Fruit fly (Drosophila melanogaster) whole organism, embryonic: ENCODE results near the gene Ccz1.
A peak's percentile ranks its signal among the peaks of the same experiment; 100 is the strongest.

Experiments used
- B-H2 ChIP-seq: fragments of 200-800 bp; sonication (Bioruptor generic); optimal IDR thresholded peaks from 2 replicates; lab custom pipeline; 2018; ENCODE audit warnings: missing biosample characterization, mild to moderate bottlenecking, missing genetic modification characterization
- BEAF-32 ChIP-seq: fragments of 200-800 bp; sonication (Bioruptor generic); optimal IDR thresholded peaks from 3 replicates; lab custom pipeline; 2017; ENCODE audit warnings: missing biosample characterization, missing genetic modification characterization, mild to moderate bottlenecking, moderate library complexity, missing genetic modification reagents
- Bdp1 ChIP-seq: fragments of 200-800 bp; sonication (Bioruptor generic); optimal IDR thresholded peaks from 3 replicates; lab custom pipeline; 2016; ENCODE audit warnings: missing biosample characterization, missing genetic modification characterization
- Blimp-1 ChIP-seq: fragments of 200-800 bp; sonication (Bioruptor generic); optimal IDR thresholded peaks from 3 replicates; lab custom pipeline; 2018; ENCODE audit warnings: missing biosample characterization, missing genetic modification characterization, mild to moderate bottlenecking, moderate library complexity, missing genetic modification reagents
- CG1024 ChIP-seq: fragments of 200-800 bp; sonication (Bioruptor generic); IDR thresholded peaks from 2 replicates; pipeline ENCODE4 v1.3.6; 2022; ENCODE audit warnings: missing biosample characterization, missing genetic modification characterization
- CG10654 ChIP-seq: fragments of 200-800 bp; sonication (Bioruptor generic); optimal IDR thresholded peaks from 2 replicates; lab custom pipeline; 2016; ENCODE audit warnings: missing biosample characterization, missing genetic modification characterization
- CG11560 ChIP-seq: fragments of 200-800 bp; sonication (Bioruptor generic); IDR thresholded peaks from 3 replicates; pipeline ENCODE4 v1.3.6; 2022; ENCODE audit warnings: missing biosample characterization, missing genetic modification characterization
- CG12391 ChIP-seq: fragments of 200-800 bp; sonication (Bioruptor generic); optimal IDR thresholded peaks from 3 replicates; lab custom pipeline; 2018; ENCODE audit warnings: missing biosample characterization, mild to moderate bottlenecking, missing genetic modification characterization, moderate library complexity
- CG13424 ChIP-seq: fragments of 200-800 bp; sonication (Bioruptor generic); optimal IDR thresholded peaks from 2 replicates; lab custom pipeline; 2019; ENCODE audit warnings: missing biosample characterization, mild to moderate bottlenecking, missing genetic modification characterization, moderate library complexity
- CG17186 ChIP-seq: fragments of 200-800 bp; sonication (Bioruptor generic); optimal IDR thresholded peaks from 3 replicates; lab custom pipeline; 2017; ENCODE audit warnings: missing biosample characterization, missing genetic modification reagents, missing genetic modification characterization
- CG17359 ChIP-seq: fragments of 200-800 bp; sonication (Bioruptor generic); optimal IDR thresholded peaks from 3 replicates; lab custom pipeline; 2018; ENCODE audit warnings: missing biosample characterization, mild to moderate bottlenecking, missing genetic modification characterization, moderate library complexity
- CG2116 ChIP-seq: fragments of 200-800 bp; sonication (Bioruptor generic); optimal IDR thresholded peaks from 3 replicates; lab custom pipeline; 2018; ENCODE audit warnings: missing biosample characterization, mild to moderate bottlenecking, missing genetic modification characterization
- CG33557 ChIP-seq: fragments of 200-800 bp; sonication (Bioruptor generic); optimal IDR thresholded peaks from 2 replicates; lab custom pipeline; 2019; ENCODE audit warnings: missing biosample characterization, mild to moderate bottlenecking, missing genetic modification characterization, moderate library complexity
- CG4360 ChIP-seq: fragments of 200-800 bp; sonication (Bioruptor generic); IDR thresholded peaks from 2 replicates; pipeline ENCODE4 v1.3.6; 2022; ENCODE audit warnings: missing biosample characterization, missing genetic modification characterization
- CG4820 ChIP-seq: fragments of 200-800 bp; sonication (Bioruptor generic); optimal IDR thresholded peaks from 3 replicates; lab custom pipeline; 2016; ENCODE audit warnings: missing biosample characterization, missing genetic modification characterization
- CG6254 ChIP-seq: fragments of 200-800 bp; sonication (Bioruptor generic); optimal IDR thresholded peaks from 3 replicates; lab custom pipeline; 2017; ENCODE audit warnings: mild to moderate bottlenecking, missing biosample characterization, missing genetic modification reagents, missing genetic modification characterization
- CG6813 ChIP-seq: fragments of 200-800 bp; sonication (Bioruptor generic); optimal IDR thresholded peaks from 2 replicates; lab custom pipeline; 2017; ENCODE audit warnings: missing biosample characterization, missing genetic modification characterization, mild to moderate bottlenecking, moderate library complexity, missing genetic modification reagents
- CG8290 ChIP-seq, 3 experiments: fragments of 200-800 bp; sonication (Bioruptor generic); optimal IDR thresholded peaks; 2 replicates each; lab custom pipeline; 2016 to 2019; ENCODE audit warnings: missing biosample characterization in 3 of 3, missing genetic modification characterization in 3 of 3, mild to moderate bottlenecking in 2 of 3, moderate library complexity in 1 of 3
- CG8388 ChIP-seq: fragments of 200-800 bp; sonication (Bioruptor generic); optimal IDR thresholded peaks from 2 replicates; lab custom pipeline; 2019; ENCODE audit warnings: missing biosample characterization, mild to moderate bottlenecking, missing genetic modification characterization, moderate library complexity
- HLH3B ChIP-seq: fragments of 200-800 bp; sonication (Bioruptor generic); IDR thresholded peaks from 2 replicates; pipeline ENCODE4 v1.3.6; 2022; ENCODE audit warnings: missing biosample characterization, missing genetic modification characterization
- NK7.1 ChIP-seq: fragments of 200-800 bp; sonication (Bioruptor generic); optimal IDR thresholded peaks from 3 replicates; lab custom pipeline; 2016; ENCODE audit warnings: missing biosample characterization, missing genetic modification characterization
- Nf-YA ChIP-seq: fragments of 200-800 bp; sonication (Bioruptor generic); IDR thresholded peaks from 2 replicates; pipeline ENCODE4 v1.3.6; 2022; ENCODE audit warnings: missing biosample characterization, missing genetic modification characterization
- NfI ChIP-seq: fragments of 200-800 bp; sonication (Bioruptor generic); optimal IDR thresholded peaks from 3 replicates; lab custom pipeline; 2018; ENCODE audit warnings: missing biosample characterization, mild to moderate bottlenecking, missing genetic modification characterization, moderate library complexity
- Opbp ChIP-seq: fragments of 200-800 bp; sonication (Bioruptor generic); IDR thresholded peaks from 3 replicates; pipeline ENCODE4 v1.3.6; 2022; ENCODE audit warnings: missing biosample characterization, missing genetic modification characterization; ENCODE audit not compliant: partially characterized antibody
- Poxn ChIP-seq: fragments of 200-800 bp; sonication (Bioruptor generic); IDR thresholded peaks from 2 replicates; pipeline ENCODE4 v1.3.6; 2022; ENCODE audit warnings: missing biosample characterization, missing genetic modification characterization
- Ptx1 ChIP-seq: fragments of 200-800 bp; sonication (Bioruptor generic); IDR thresholded peaks from 2 replicates; pipeline ENCODE4 v1.3.6; 2022; ENCODE audit warnings: missing biosample characterization, missing genetic modification characterization
- Side ChIP-seq: fragments of 200-800 bp; sonication (Bioruptor generic); optimal IDR thresholded peaks from 2 replicates; lab custom pipeline; 2016; ENCODE audit warnings: missing biosample characterization, missing genetic modification characterization
- Six4 ChIP-seq: fragments of 200-800 bp; sonication (Bioruptor generic); optimal IDR thresholded peaks from 2 replicates; lab custom pipeline; 2016; ENCODE audit warnings: missing biosample characterization, missing genetic modification characterization
- Sox102F ChIP-seq: fragments of 200-800 bp; sonication (Bioruptor generic); optimal IDR thresholded peaks from 2 replicates; lab custom pipeline; 2018; ENCODE audit warnings: missing biosample characterization, mild to moderate bottlenecking, missing genetic modification characterization, moderate library complexity
- cad ChIP-seq: fragments of >200 bp; optimal IDR thresholded peaks from 2 replicates; lab custom pipeline; 2017; ENCODE audit warnings: missing biosample characterization, missing genetic modification characterization
- cg ChIP-seq: fragments of 200-800 bp; sonication (Bioruptor generic); optimal IDR thresholded peaks from 3 replicates; lab custom pipeline; 2019; ENCODE audit warnings: missing biosample characterization, mild to moderate bottlenecking, missing genetic modification characterization, moderate library complexity
- dpn ChIP-seq, 2 experiments: fragments of 200-800 bp; sonication (Bioruptor generic); optimal IDR thresholded peaks; 3 replicates each; lab custom pipeline; 2016; ENCODE audit warnings: missing biosample characterization in 2 of 2, missing genetic modification characterization in 2 of 2
- eve ChIP-seq, 2 experiments: fragments of >200 bp; optimal IDR thresholded peaks; 2 replicates each; lab custom pipeline; 2017; ENCODE audit warnings: missing biosample characterization in 2 of 2, missing genetic modification characterization in 2 of 2
- ewg ChIP-seq: fragments of 200-800 bp; sonication (Bioruptor generic); optimal IDR thresholded peaks from 3 replicates; lab custom pipeline; 2017; ENCODE audit warnings: mild to moderate bottlenecking, missing biosample characterization, missing genetic modification reagents, missing genetic modification characterization
- fd102C ChIP-seq: fragments of 200-800 bp; sonication (Bioruptor generic); optimal IDR thresholded peaks from 2 replicates; lab custom pipeline; 2018; ENCODE audit warnings: missing biosample characterization, mild to moderate bottlenecking, missing genetic modification characterization, moderate library complexity
- fru ChIP-seq: fragments of >200 bp; optimal IDR thresholded peaks from 2 replicates; lab custom pipeline; 2017
- gcm ChIP-seq: fragments of 200-800 bp; sonication (Bioruptor generic); optimal IDR thresholded peaks from 2 replicates; lab custom pipeline; 2019; ENCODE audit warnings: missing biosample characterization, mild to moderate bottlenecking, missing genetic modification characterization, moderate library complexity
- grau ChIP-seq: fragments of 200-800 bp; optimal IDR thresholded peaks from 3 replicates; lab custom pipeline; 2019; ENCODE audit warnings: missing biosample characterization, mild to moderate bottlenecking, missing genetic modification characterization, moderate library complexity
- hkb ChIP-seq, 2 experiments: fragments of 200-800 bp in 1 of 2; fragments of >200 bp in 1 of 2; sonication (Bioruptor generic) in 1 of 2; IDR thresholded peaks in 1 of 2; optimal IDR thresholded peaks in 1 of 2; 2 replicates each; pipeline versions ENCODE4 v1.3.6 to Lab custom; 2017 to 2022; ENCODE audit warnings: missing biosample characterization in 1 of 2, missing genetic modification characterization in 1 of 2
- ind ChIP-seq: fragments of 200-800 bp; sonication (Bioruptor generic); optimal IDR thresholded peaks from 3 replicates; lab custom pipeline; 2016; ENCODE audit warnings: missing biosample characterization, missing genetic modification characterization
- inv ChIP-seq: fragments of 200-800 bp; sonication (Bioruptor generic); IDR thresholded peaks from 2 replicates; pipeline ENCODE4 v1.3.6; 2022; ENCODE audit warnings: missing biosample characterization, missing genetic modification characterization; ENCODE audit not compliant: partially characterized antibody
- lilli ChIP-seq: fragments of 200-800 bp; sonication (Bioruptor generic); optimal IDR thresholded peaks from 3 replicates; lab custom pipeline; 2016; ENCODE audit warnings: missing biosample characterization, missing genetic modification characterization
- phol ChIP-seq: fragments of 200-800 bp; sonication (Bioruptor generic); optimal IDR thresholded peaks from 3 replicates; lab custom pipeline; 2018; ENCODE audit warnings: missing biosample characterization, mild to moderate bottlenecking, missing genetic modification characterization, moderate library complexity
- pros ChIP-seq: fragments of 200-800 bp; sonication (Bioruptor generic); optimal IDR thresholded peaks from 3 replicates; lab custom pipeline; 2019; ENCODE audit warnings: missing biosample characterization, mild to moderate bottlenecking, missing genetic modification characterization, moderate library complexity
- sisA ChIP-seq: fragments of 200-800 bp; sonication (Bioruptor generic); IDR thresholded peaks from 2 replicates; pipeline ENCODE4 v1.3.6; 2022; ENCODE audit warnings: missing biosample characterization, missing genetic modification characterization
- vvl ChIP-seq: fragments of 200-800 bp; sonication (Bioruptor generic); IDR thresholded peaks from 2 replicates; pipeline ENCODE4 v1.3.6; 2022; ENCODE audit warnings: missing biosample characterization, missing genetic modification characterization
- zen2 ChIP-seq: fragments of 200-800 bp; sonication (Bioruptor generic); IDR thresholded peaks from 3 replicates; pipeline ENCODE4 v1.3.6; 2022; ENCODE audit warnings: missing biosample characterization, missing genetic modification characterization; ENCODE audit not compliant: partially characterized antibody

The Ccz1 gene

DNA sequence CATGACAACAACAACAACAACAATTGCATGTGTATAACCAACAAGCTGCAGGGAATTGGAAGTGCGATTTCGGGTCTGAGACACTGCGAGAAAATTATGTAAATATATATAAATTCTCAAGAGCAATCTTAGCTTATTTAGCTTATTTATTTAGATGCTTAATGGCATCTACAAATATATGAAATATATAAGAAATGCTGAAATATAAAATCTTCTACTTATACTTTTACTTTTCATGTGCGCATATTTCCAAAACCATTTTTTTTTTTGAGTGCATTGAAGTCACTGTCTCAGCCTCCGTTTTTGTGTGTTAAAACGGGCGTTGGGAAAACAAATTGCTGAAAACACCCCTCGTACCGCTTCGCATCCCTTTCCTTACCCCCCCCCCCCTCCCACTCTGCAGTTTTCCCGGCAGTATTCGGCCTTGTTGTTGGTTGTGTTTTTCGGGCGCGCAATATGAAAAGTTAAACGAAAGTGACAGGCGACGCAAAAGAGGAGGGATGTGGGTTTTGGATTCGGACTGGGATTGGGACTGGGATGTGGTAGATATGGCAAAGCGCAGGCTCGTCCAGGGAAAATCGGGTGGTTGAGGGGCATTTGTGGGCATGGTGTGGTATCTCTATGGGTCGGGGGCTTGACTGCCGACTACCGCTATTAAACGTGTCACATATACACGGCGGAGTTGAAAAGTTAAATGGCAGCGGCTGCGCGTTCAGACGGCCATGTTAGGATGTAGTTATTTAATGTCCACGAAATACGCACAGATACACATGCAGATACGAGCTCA lies 43.6 kb downstream of the Ccz1 start (continued):
- TF ChIP-seq CG2116 (GFP tag; lab: Kevin White, UChicago) (peak; percentile 12), cg (GFP tag; lab: Kevin White, UChicago) (peak; percentile 49), Six4 (GFP tag; lab: Kevin White, UChicago) (peak; percentile 46), CG13424 (tag; lab: Kevin White, UChicago) (peak; percentile 63), phol (tag; lab: Kevin White, UChicago) (peak; percentile 63), fru (lab: Kevin White, UChicago) (no peak), CG6813 (GFP tag; lab: Kevin White, UChicago) (peak; percentile 10), B-H2 (GFP tag; lab: Kevin White, UChicago) (no peak), inv (GFP tag; lab: Robert Waterston, UW) (no peak), CG6254 (GFP tag; lab: Kevin White, UChicago) (peak; percentile 64), CG33557 (GFP tag; lab: Kevin White, UChicago) (peak; percentile 69), Side (GFP tag; lab: Kevin White, UChicago) (no peak), Blimp-1 (GFP tag; lab: Kevin White, UChicago) (peak; percentile 61), CG8290 (GFP tag; optimal IDR thresholded peaks at IDR 0.05; lab: Kevin White, UChicago) (peak; percentile 9), CG8290 (tag; optimal IDR thresholded peaks at IDR 0.05; lab: Kevin White, UChicago) (no peak), CG8388 (GFP tag; lab: Kevin White, UChicago) (peak; percentile 68), CG17186 (GFP tag; lab: Kevin White, UChicago) (no peak), CG11560 (no peak), CG12391 (tag; lab: Kevin White, UChicago) (peak; percentile 76), HLH3B (GFP tag; lab: Robert Waterston, UW) (peak; percentile 60), grau (peak; percentile 51), ind (GFP tag; lab: Kevin White, UChicago) (peak; percentile 8), pros (peak; percentile 54), Sox102F (GFP tag; lab: Kevin White, UChicago) (peak; percentile 60), NfI (no peak), CG17359 (tag; lab: Kevin White, UChicago) (peak; percentile 41), NK7.1 (GFP tag; lab: Kevin White, UChicago) (no peak), gcm (GFP tag; lab: Kevin White, UChicago) (peak; percentile 55), sisA (GFP tag; lab: Robert Waterston, UW) (peak; percentile 53), Bdp1 (GFP tag; lab: Kevin White, UChicago) (no peak), ewg (GFP tag; lab: Kevin White, UChicago) (peak; percentile 65), hkb (optimal IDR thresholded peaks at IDR 0.05; lab: Kevin White, UChicago) (no peak), hkb (GFP tag; IDR thresholded peaks at IDR 0.05; lab: Robert Waterston, UW) (peak; percentile 63), eve (GFP tag; optimal IDR thresholded peaks at IDR 0.05; lab: Kevin White, UChicago) (peak in 1 of 2 experiments; percentile 65), Poxn (GFP tag; lab: Robert Waterston, UW) (no peak), fd102C (peak; percentile 63), CG4820 (GFP tag; lab: Kevin White, UChicago) (peak; percentile 43), CG1024 (GFP tag; lab: Robert Waterston, UW) (peak; percentile 51), Opbp (GFP tag; lab: Robert Waterston, UW) (peak; percentile 35; the same call in 1 of the 3 replicates), lilli (peak; percentile 4), dpn (GFP tag; optimal IDR thresholded peaks at IDR 0.05; lab: Kevin White, UChicago) (peak in 1 of 2 experiments; percentile 28), vvl (GFP tag; lab: Robert Waterston, UW) (peak; percentile 73), Ptx1 (peak; percentile 46; the same call in 1 of the 2 replicates), cad (GFP tag; lab: Kevin White, UChicago) (no peak), Nf-YA (peak; percentile 40; the same call in 1 of the 2 replicates), BEAF-32 (GFP tag; lab: Kevin White, UChicago) (no peak), CG10654 (peak; percentile 22), CG4360 (GFP tag; lab: Robert Waterston, UW) (peak; percentile 90), zen2 (no peak; the same call in 2 of the 3 replicates)
